Fruit fly (Drosophila melanogaster) whole organism, prepupa: ENCODE data around the gene Os-C.

ENCODE experiments used
- Blimp-1 ChIP-seq: fragments of 200-800 bp; sonication (Bioruptor generic); optimal IDR thresholded peaks from 3 replicates; lab custom pipeline; 2017; ENCODE audit warnings: missing biosample characterization, missing genetic modification characterization, mild to moderate bottlenecking, moderate library complexity, missing genetic modification reagents
- CG10631 ChIP-seq: fragments of 200-800 bp; sonication (Bioruptor generic); optimal IDR thresholded peaks from 2 replicates; lab custom pipeline; 2016; ENCODE audit warnings: missing biosample characterization, missing genetic modification characterization
- CG11294 ChIP-seq: fragments of 200-800 bp; sonication (Bioruptor generic); IDR thresholded peaks from 2 replicates; pipeline ENCODE4 v1.3.6; 2022; ENCODE audit warnings: missing biosample characterization, missing genetic modification characterization
- CG11902 ChIP-seq: fragments of 200-800 bp; sonication (Bioruptor generic); optimal IDR thresholded peaks from 3 replicates; lab custom pipeline; 2016; ENCODE audit warnings: missing biosample characterization, missing genetic modification characterization
- CG15336 ChIP-seq: fragments of 200-800 bp; sonication (Bioruptor generic); IDR thresholded peaks from 2 replicates; pipeline ENCODE4 v1.3.6; 2022; ENCODE audit warnings: missing biosample characterization, missing genetic modification characterization
- CG1621 ChIP-seq: fragments of 200-800 bp; sonication (Bioruptor generic); optimal IDR thresholded peaks from 3 replicates; lab custom pipeline; 2018; ENCODE audit warnings: missing biosample characterization, mild to moderate bottlenecking, missing genetic modification characterization
- CG16779 ChIP-seq: fragments of 200-800 bp; sonication (Bioruptor generic); optimal IDR thresholded peaks from 3 replicates; lab custom pipeline; 2017; ENCODE audit warnings: missing biosample characterization, mild to moderate bottlenecking, missing genetic modification characterization
- CG3032 ChIP-seq: fragments of 200-800 bp; optimal IDR thresholded peaks from 2 replicates; lab custom pipeline; 2019; ENCODE audit warnings: missing biosample characterization, mild to moderate bottlenecking, missing genetic modification characterization, moderate library complexity
- CG31627 ChIP-seq: fragments of 200-800 bp; sonication (Bioruptor generic); optimal IDR thresholded peaks from 3 replicates; lab custom pipeline; 2016; ENCODE audit warnings: missing biosample characterization, missing genetic modification characterization
- CG34406 ChIP-seq: fragments of 200-800 bp; sonication (Bioruptor generic); optimal IDR thresholded peaks from 3 replicates; lab custom pipeline; 2016; ENCODE audit warnings: missing biosample characterization, missing genetic modification characterization
- CG3919 ChIP-seq: fragments of 200-800 bp; sonication (Bioruptor generic); optimal IDR thresholded peaks from 3 replicates; lab custom pipeline; 2016; ENCODE audit warnings: missing biosample characterization, missing genetic modification characterization
- CG4318 ChIP-seq: fragments of 200-800 bp; sonication (Bioruptor generic); optimal IDR thresholded peaks from 3 replicates; lab custom pipeline; 2017; ENCODE audit warnings: missing biosample characterization, mild to moderate bottlenecking, missing genetic modification characterization
- CG6163 ChIP-seq: fragments of 200-800 bp; sonication (Bioruptor generic); IDR thresholded peaks from 3 replicates; pipeline ENCODE4 v1.3.6; 2022; ENCODE audit warnings: missing biosample characterization, missing genetic modification characterization
- CG6276 ChIP-seq: fragments of 200-800 bp; sonication (Bioruptor generic); optimal IDR thresholded peaks from 2 replicates; lab custom pipeline; 2017; ENCODE audit warnings: missing biosample characterization, mild to moderate bottlenecking, missing genetic modification characterization
- CG6792 ChIP-seq: fragments of 200-800 bp; sonication (Bioruptor generic); optimal IDR thresholded peaks from 3 replicates; lab custom pipeline; 2016; ENCODE audit warnings: missing biosample characterization, missing genetic modification characterization
- CG6808 ChIP-seq: fragments of 200-800 bp; sonication (Bioruptor generic); optimal IDR thresholded peaks from 3 replicates; lab custom pipeline; 2017; ENCODE audit warnings: missing biosample characterization, missing genetic modification characterization, mild to moderate bottlenecking, moderate library complexity, missing genetic modification reagents
- CG6854 ChIP-seq: fragments of 200-800 bp; sonication (Bioruptor generic); optimal IDR thresholded peaks from 2 replicates; lab custom pipeline; 2017; ENCODE audit warnings: missing biosample characterization, mild to moderate bottlenecking, missing genetic modification characterization
- CG7368 ChIP-seq: fragments of 200-800 bp; sonication (Bioruptor generic); optimal IDR thresholded peaks from 3 replicates; lab custom pipeline; 2016; ENCODE audit warnings: missing biosample characterization, missing genetic modification characterization
- CG9139 ChIP-seq: fragments of 200-800 bp; sonication (Bioruptor generic); optimal IDR thresholded peaks from 3 replicates; lab custom pipeline; 2017; ENCODE audit warnings: missing biosample characterization, mild to moderate bottlenecking, missing genetic modification characterization
- Eip75B ChIP-seq: fragments of 200-800 bp; sonication (Bioruptor generic); optimal IDR thresholded peaks from 3 replicates; lab custom pipeline; 2016; ENCODE audit warnings: missing biosample characterization, missing genetic modification characterization
- Eip78C ChIP-seq: fragments of 200-800 bp; sonication (Bioruptor generic); peaks from one replicate; lab custom pipeline; 2016; ENCODE audit warnings: missing biosample characterization, missing genetic modification characterization
- Ets21C ChIP-seq: fragments of 200-800 bp; sonication (Bioruptor generic); optimal IDR thresholded peaks from 3 replicates; lab custom pipeline; 2016; ENCODE audit warnings: missing biosample characterization, missing genetic modification characterization
- Ets96B ChIP-seq: fragments of 200-800 bp; optimal IDR thresholded peaks from 2 replicates; lab custom pipeline; 2019; ENCODE audit warnings: missing biosample characterization, mild to moderate bottlenecking, missing genetic modification characterization, moderate library complexity
- Gug ChIP-seq: fragments of 200-800 bp; sonication (Bioruptor generic); IDR thresholded peaks from 2 replicates; pipeline ENCODE4 v1.3.6; 2022; ENCODE audit warnings: missing biosample characterization, missing genetic modification characterization
- Hr38 ChIP-seq: sonication (Bioruptor generic); optimal IDR thresholded peaks from 2 replicates; lab custom pipeline; 2016; ENCODE audit warnings: missing biosample characterization, missing genetic modification characterization
- Hr39 ChIP-seq: fragments of 200-800 bp; sonication (Bioruptor generic); optimal IDR thresholded peaks from 2 replicates; lab custom pipeline; 2016; ENCODE audit warnings: missing biosample characterization, missing genetic modification characterization
- Hr4 ChIP-seq: fragments of 200-800 bp; sonication (Bioruptor generic); optimal IDR thresholded peaks from 3 replicates; lab custom pipeline; 2016; ENCODE audit warnings: missing biosample characterization, missing genetic modification characterization
- Lpt ChIP-seq: fragments of 200-800 bp; sonication (Bioruptor generic); optimal IDR thresholded peaks from 3 replicates; lab custom pipeline; 2016; ENCODE audit warnings: missing biosample characterization, missing genetic modification characterization
- Met ChIP-seq: fragments of 200-800 bp; sonication (Bioruptor generic); optimal IDR thresholded peaks from 3 replicates; lab custom pipeline; 2016; ENCODE audit warnings: missing biosample characterization, missing genetic modification characterization
- OdsH ChIP-seq: fragments of 200-800 bp; sonication (Bioruptor generic); optimal IDR thresholded peaks from 3 replicates; lab custom pipeline; 2016; ENCODE audit warnings: missing biosample characterization, missing genetic modification characterization
- Smox ChIP-seq: fragments of 200-800 bp; sonication (Bioruptor generic); optimal IDR thresholded peaks from 3 replicates; lab custom pipeline; 2016; ENCODE audit warnings: missing biosample characterization, missing genetic modification characterization
- Sox102F ChIP-seq: fragments of 200-800 bp; sonication (Bioruptor generic); optimal IDR thresholded peaks from 2 replicates; lab custom pipeline; 2016; ENCODE audit warnings: missing biosample characterization, mild to moderate bottlenecking, missing genetic modification characterization
- Sox15 ChIP-seq: fragments of 200-800 bp; sonication (Bioruptor generic); optimal IDR thresholded peaks from 3 replicates; lab custom pipeline; 2016; ENCODE audit warnings: missing biosample characterization, missing genetic modification characterization
- achi ChIP-seq: fragments of 200-800 bp; sonication (Bioruptor generic); optimal IDR thresholded peaks from 3 replicates; lab custom pipeline; 2016; ENCODE audit warnings: missing biosample characterization, missing genetic modification characterization
- acj6 ChIP-seq: fragments of 200-800 bp; sonication (Bioruptor generic); optimal IDR thresholded peaks from 3 replicates; lab custom pipeline; 2016; ENCODE audit warnings: missing biosample characterization, missing genetic modification characterization
- cyc ChIP-seq: fragments of 200-800 bp; sonication (Bioruptor generic); optimal IDR thresholded peaks from 3 replicates; lab custom pipeline; 2016; ENCODE audit warnings: missing biosample characterization, missing genetic modification characterization
- dac ChIP-seq: fragments of 200-800 bp; sonication (Bioruptor generic); optimal IDR thresholded peaks from 2 replicates; lab custom pipeline; 2017; ENCODE audit warnings: missing biosample characterization, mild to moderate bottlenecking, missing genetic modification characterization
- dsx ChIP-seq: fragments of 200-800 bp; optimal IDR thresholded peaks from 3 replicates; lab custom pipeline; 2019; ENCODE audit warnings: missing biosample characterization, mild to moderate bottlenecking, missing genetic modification characterization, moderate library complexity; ENCODE audit not compliant: poor library complexity, severe bottlenecking
- esn ChIP-seq: fragments of 200-800 bp; sonication (Bioruptor generic); optimal IDR thresholded peaks from 2 replicates; lab custom pipeline; 2016; ENCODE audit warnings: missing biosample characterization, mild to moderate bottlenecking, missing genetic modification characterization, moderate library complexity
- pdm3 ChIP-seq: fragments of 200-800 bp; sonication (Bioruptor generic); optimal IDR thresholded peaks from 3 replicates; lab custom pipeline; 2016; ENCODE audit warnings: missing biosample characterization, missing genetic modification characterization
- salr ChIP-seq, 2 experiments: fragments of 200-800 bp; sonication (Bioruptor generic); optimal IDR thresholded peaks; 3 replicates each; lab custom pipeline; 2016 to 2018; ENCODE audit warnings: missing biosample characterization in 2 of 2, missing genetic modification characterization in 2 of 2, mild to moderate bottlenecking in 1 of 2
- spab ChIP-seq: fragments of 200-800 bp; sonication (Bioruptor generic); optimal IDR thresholded peaks from 2 replicates; lab custom pipeline; 2017; ENCODE audit warnings: missing biosample characterization, mild to moderate bottlenecking, missing genetic modification characterization, missing genetic modification reagents
- ss ChIP-seq, 2 experiments: fragments of 200-800 bp; sonication (Bioruptor generic); optimal IDR thresholded peaks; 2 replicates in 1 of 2; 3 replicates in 1 of 2; lab custom pipeline; 2017 to 2018; ENCODE audit warnings: mild to moderate bottlenecking in 2 of 2, missing biosample characterization in 2 of 2, missing genetic modification characterization in 2 of 2, moderate library complexity in 1 of 2
- svp ChIP-seq: fragments of 200-800 bp; sonication (Bioruptor generic); peaks from one replicate; lab custom pipeline; 2016; ENCODE audit warnings: missing biosample characterization, missing genetic modification characterization
- topi ChIP-seq: fragments of 200-800 bp; sonication (Bioruptor generic); optimal IDR thresholded peaks from 3 replicates; lab custom pipeline; 2016; ENCODE audit warnings: missing biosample characterization, missing genetic modification characterization

Os-C gene

dm6 chr3R:7967801-7968200 is 11.0 kb upstream of the Os-C start (continued):
- TF ChIP-seq CG15336 (GFP tag; lab: Robert Waterston, UW) (peak; percentile 75), CG6808 (peak; percentile 28), cyc (GFP tag; lab: Kevin White, UChicago) (no peak), CG11294 (GFP tag; lab: Robert Waterston, UW) (no peak), CG3032 (tag; lab: Kevin White, UChicago) (no peak), Eip78C (GFP tag; lab: Kevin White, UChicago) (no peak), dsx (peak; percentile 100)
- TF ChIP-seq, all 60 proteins: peak for 14

dm6 chr3R:7968958-7969701 is 9.6 kb upstream of the Os-C start:
- TF ChIP-seq achi (GFP tag; lab: Kevin White, UChicago) = no peak
- TF ChIP-seq svp (GFP tag; lab: Kevin White, UChicago) = peak; percentile 95
- TF ChIP-seq CG6854 = peak; percentile 20
- TF ChIP-seq dsx = peak; percentile 98
- TF ChIP-seq acj6 (GFP tag; lab: Kevin White, UChicago) = no peak
- no peak for TF ChIP-seq CG1621 (tag; lab: Kevin White, UChicago)
- TF ChIP-seq, all 60 proteins: peak for 3

dm6 chr3R:7969702-7970175 is 9.0 kb upstream of the Os-C start:
- TF ChIP-seq svp (GFP tag; lab: Kevin White, UChicago) (peak; percentile 25), Lpt (GFP tag; lab: Kevin White, UChicago) (peak; percentile 82), CG3919 (GFP tag; lab: Kevin White, UChicago) (peak; percentile 89), CG6854 (no peak), CG7368 (GFP tag; lab: Kevin White, UChicago) (peak; percentile 60), Hr38 (no peak), Sox102F (GFP tag; lab: Kevin White, UChicago) (peak; percentile 62), CG6276 (GFP tag; lab: Kevin White, UChicago) (peak; percentile 87), CG10631 (GFP tag; lab: Kevin White, UChicago) (peak; percentile 79), OdsH (peak; percentile 82), CG34406 (peak; percentile 58), CG1621 (tag; lab: Kevin White, UChicago) (peak; percentile 59), Sox15 (GFP tag; lab: Kevin White, UChicago) (peak; percentile 13), Eip78C (GFP tag; lab: Kevin White, UChicago) (peak; percentile 95), acj6 (GFP tag; lab: Kevin White, UChicago) (peak; percentile 74), cyc (GFP tag; lab: Kevin White, UChicago) (peak; percentile 60), Gug (peak; percentile 70), CG3032 (tag; lab: Kevin White, UChicago) (peak; percentile 84), esn (GFP tag; lab: Kevin White, UChicago) (peak; percentile 73), pdm3 (GFP tag; lab: Kevin White, UChicago) (peak; percentile 72), Smox (peak; percentile 61), Ets96B (tag; lab: Kevin White, UChicago) (peak; percentile 82), spab (peak; percentile 80), Hr39 (GFP tag; lab: Kevin White, UChicago) (peak; percentile 58), CG6808 (peak; percentile 83), CG31627 (peak; percentile 65), CG4318 (GFP tag; lab: Kevin White, UChicago) (peak; percentile 81), dac (GFP tag; lab: Kevin White, UChicago) (peak; percentile 58), Eip75B (GFP tag; lab: Kevin White, UChicago) (peak; percentile 84), CG6163 (GFP tag; lab: Robert Waterston, UW) (peak; percentile 84), Hr4 (GFP tag; lab: Kevin White, UChicago) (peak; percentile 81), CG11902 (GFP tag; lab: Kevin White, UChicago) (peak; percentile 30), CG9139 (peak; percentile 66), Ets21C (peak; percentile 39), achi (GFP tag; lab: Kevin White, UChicago) (peak; percentile 77), salr (GFP tag; optimal IDR thresholded peaks at IDR 0.05; lab: Kevin White, UChicago) (peak in 1 of 2 experiments; percentile 80), CG6792 (peak; percentile 71), ss (GFP tag; optimal IDR thresholded peaks at IDR 0.05; lab: Kevin White, UChicago) (peak; percentile 73 to 78), CG16779 (peak; percentile 49), Blimp-1 (GFP tag; lab: Kevin White, UChicago) (no peak), topi (GFP tag; lab: Kevin White, UChicago) (peak; percentile 78), Met (GFP tag; lab: Kevin White, UChicago) (peak; percentile 55)
